Worm (Caenorhabditis elegans): Measurements from ENCODE around the gene fbxa-114.

DNA sequence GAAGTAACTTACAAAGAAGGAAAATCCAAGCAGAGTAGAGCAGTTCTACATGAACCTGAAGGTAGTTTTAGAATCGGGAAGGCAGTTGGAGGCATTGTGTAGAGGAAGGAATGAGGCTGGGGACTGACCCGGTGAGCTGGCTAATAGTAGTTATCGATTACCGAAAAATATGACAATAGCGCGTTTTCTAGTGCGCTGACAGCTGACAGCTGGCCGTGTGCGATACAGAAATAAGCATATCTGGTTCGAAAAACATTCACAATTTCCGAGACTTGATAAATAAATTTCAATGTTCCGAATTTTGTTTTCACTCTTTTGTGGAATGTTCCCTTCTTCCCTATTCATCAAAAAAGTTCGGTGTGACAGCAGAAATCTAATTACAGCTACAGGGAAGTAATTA lies 4.7 kb downstream of the fbxa-114 start, which contains the start of the genes fbxb-59 and srbc-34:
- TF ChIP-seq jun-1 (tag; optimal IDR thresholded peaks at IDR 0.05) (no peak), zfp-2 (tag; optimal IDR thresholded peaks at IDR 0.05) (no peak), ceh-44 (GFP tag; IDR thresholded peaks at IDR 0.05) (no peak), zag-1 (tag; optimal IDR thresholded peaks at IDR 0.05) (no peak), fkh-10 (GFP tag; optimal IDR thresholded peaks at IDR 0.05) (no peak), unc-39 (tag; optimal IDR thresholded peaks at IDR 0.05) (no peak), daf-19 (GFP tag; conservative IDR thresholded peaks at IDR 0.05) (no peak)
